Worm (Caenorhabditis elegans) whole organism, L3 larva: ENCODE results near the gene C36C5.12.

ENCODE experiments used
- aly-2 ChIP-seq: fragments of 150-350 bp; optimal IDR thresholded peaks from 2 replicates; lab custom pipeline; 2014; ENCODE audit warnings: missing biosample characterization, missing genetic modification characterization
- ama-1 ChIP-seq: fragments of 150-350 bp; optimal IDR thresholded peaks from 2 replicates; lab custom pipeline; 2018
- elt-1 ChIP-seq: fragments of 150-350 bp; optimal IDR thresholded peaks from 2 replicates; lab custom pipeline; 2014; ENCODE audit warnings: missing biosample characterization, missing genetic modification characterization
- elt-3 ChIP-seq, 3 experiments: fragments of 150-350 bp in 1 of 3; sonication (generic microtip) in 2 of 3; optimal IDR thresholded peaks; 2 replicates in 2 of 3; 4 replicates in 1 of 3; lab custom pipeline; 2014 to 2017; ENCODE audit warnings: missing biosample characterization in 3 of 3, missing genetic modification characterization in 3 of 3
- eor-1 ChIP-seq, 2 experiments: fragments of 150-350 bp; optimal IDR thresholded peaks; 2 replicates each; lab custom pipeline; 2014 to 2018; ENCODE audit warnings: missing biosample characterization in 2 of 2, missing genetic modification characterization in 2 of 2
- hmg-11 ChIP-seq: sonication (generic microtip); optimal IDR thresholded peaks from 2 replicates; lab custom pipeline; 2016; ENCODE audit warnings: missing genetic modification characterization, missing compliant biosample characterization
- jun-1 ChIP-seq: fragments of 150-350 bp; optimal IDR thresholded peaks from 2 replicates; lab custom pipeline; 2014; ENCODE audit warnings: missing biosample characterization, missing genetic modification reagents, missing genetic modification characterization
- lin-39 ChIP-seq: fragments of 150-350 bp; optimal IDR thresholded peaks from 2 replicates; lab custom pipeline; 2018; ENCODE audit warnings: missing biosample characterization, missing genetic modification reagents, missing genetic modification characterization
- mml-1 ChIP-seq: fragments of 150-350 bp; sonication (generic microtip); optimal IDR thresholded peaks from 3 replicates; lab custom pipeline; 2014; ENCODE audit warnings: missing biosample characterization, missing genetic modification characterization
- nfya-1 ChIP-seq: sonication (generic microtip); optimal IDR thresholded peaks from 2 replicates; lab custom pipeline; 2017; ENCODE audit warnings: missing genetic modification characterization, mild to moderate bottlenecking, missing compliant biosample characterization, antibody characterized with exemption, moderate library complexity; ENCODE audit not compliant: insufficient read depth
- nhr-28 ChIP-seq: fragments of 150-350 bp; optimal IDR thresholded peaks from 2 replicates; lab custom pipeline; 2014; ENCODE audit warnings: missing biosample characterization, missing genetic modification characterization
- pqm-1 ChIP-seq: fragments of 150-350 bp; optimal IDR thresholded peaks from 2 replicates; lab custom pipeline; 2017; ENCODE audit warnings: missing biosample characterization, missing genetic modification characterization, inconsistent platforms

ce11 chrV:3193091-3193608 lies 34.0 kb upstream of the C36C5.12 start, which contains the start of the genes Y73C8B.3 and Y73C8B.9:
- TF ChIP-seq jun-1 (tag; lab: Kevin White, UChicago) (no peak), lin-39 (no peak), ama-1 (lab: Kevin White, UChicago) (no peak), hmg-11 (tag; lab: Kevin White, UChicago) (peak; percentile 28), pqm-1 (tag; lab: Kevin White, UChicago) (peak; percentile 93), eor-1 (tag; optimal IDR thresholded peaks at IDR 0.05; lab: Kevin White, UChicago) (no peak), nfya-1 (tag; lab: Kevin White, UChicago) (peak; percentile 8), nhr-28 (tag; lab: Kevin White, UChicago) (no peak), elt-1 (tag; lab: Kevin White, UChicago) (no peak), mml-1 (tag; lab: Kevin White, UChicago) (no peak), elt-3 (tag; optimal IDR thresholded peaks at IDR 0.05; lab: Kevin White, UChicago) (no peak), aly-2 (no peak)
